Worm (Caenorhabditis elegans) whole organism, late embryonic: ENCODE measurements around the gene nhr-90.

ENCODE experiments used
- C08G9.2 ChIP-seq: sonication (generic microtip); optimal IDR thresholded peaks from 2 replicates; lab custom pipeline; 2016; ENCODE audit warnings: mild to moderate bottlenecking, missing genetic modification characterization, moderate library complexity, missing compliant biosample characterization
- F13H6.1 ChIP-seq: sonication (generic microtip); optimal IDR thresholded peaks from 2 replicates; lab custom pipeline; 2016; ENCODE audit warnings: missing genetic modification characterization, missing compliant biosample characterization
- Y22D7AL.16 ChIP-seq: sonication (generic microtip); optimal IDR thresholded peaks from 2 replicates; lab custom pipeline; 2016; ENCODE audit warnings: missing genetic modification characterization, missing compliant biosample characterization
- ceh-18 ChIP-seq: sonication (generic microtip); optimal IDR thresholded peaks from 2 replicates; lab custom pipeline; 2016; ENCODE audit warnings: missing genetic modification characterization, missing compliant biosample characterization
- ceh-19 ChIP-seq: fragments of 200-800 bp; sonication (Bioruptor generic); optimal IDR thresholded peaks from 2 replicates; lab custom pipeline; 2018; ENCODE audit warnings: mild to moderate bottlenecking, missing genetic modification characterization, missing compliant biosample characterization
- ceh-31 ChIP-seq: sonication (generic microtip); optimal IDR thresholded peaks from 2 replicates; lab custom pipeline; 2016; ENCODE audit warnings: missing genetic modification characterization, missing compliant biosample characterization
- ceh-34 ChIP-seq: sonication (generic microtip); optimal IDR thresholded peaks from 2 replicates; lab custom pipeline; 2016; ENCODE audit warnings: mild to moderate bottlenecking, missing genetic modification characterization, missing compliant biosample characterization
- ceh-45 ChIP-seq: fragments of 200-800 bp; sonication (Bioruptor generic); IDR thresholded peaks from 2 replicates; pipeline ENCODE4 v1.3.6; 2022; ENCODE audit warnings: missing genetic modification reagents, missing genetic modification characterization, missing compliant biosample characterization
- ceh-6 ChIP-seq: fragments of 200-800 bp; sonication (Bioruptor generic); optimal IDR thresholded peaks from 2 replicates; lab custom pipeline; 2018; ENCODE audit warnings: mild to moderate bottlenecking, missing genetic modification characterization, missing compliant biosample characterization
- che-1 ChIP-seq: sonication (generic microtip); optimal IDR thresholded peaks from 2 replicates; lab custom pipeline; 2016; ENCODE audit warnings: mild to moderate bottlenecking, missing genetic modification characterization, missing compliant biosample characterization
- elt-2 ChIP-seq: sonication (generic microtip); optimal IDR thresholded peaks from 2 replicates; lab custom pipeline; 2016; ENCODE audit warnings: missing genetic modification reagents, missing genetic modification characterization, missing compliant biosample characterization
- elt-4 ChIP-seq: sonication (generic microtip); optimal IDR thresholded peaks from 2 replicates; lab custom pipeline; 2016; ENCODE audit warnings: missing genetic modification characterization, missing compliant biosample characterization
- fax-1 ChIP-seq: sonication (generic microtip); optimal IDR thresholded peaks from 2 replicates; lab custom pipeline; 2016; ENCODE audit warnings: missing genotype, missing genetic modification characterization, missing compliant biosample characterization
- fkh-10 ChIP-seq: fragments of 150-350 bp; optimal IDR thresholded peaks from 2 replicates; lab custom pipeline; 2014; ENCODE audit warnings: missing biosample characterization, missing genetic modification reagents, missing genetic modification characterization
- hlh-13 ChIP-seq: fragments of 200-800 bp; sonication (Bioruptor generic); optimal IDR thresholded peaks from 2 replicates; lab custom pipeline; 2018; ENCODE audit warnings: mild to moderate bottlenecking, missing genetic modification characterization, missing compliant biosample characterization
- hlh-8 ChIP-seq: sonication (generic microtip); optimal IDR thresholded peaks from 2 replicates; lab custom pipeline; 2016; ENCODE audit warnings: missing genotype, missing genetic modification characterization, missing compliant biosample characterization
- lin-11 ChIP-seq: fragments of 200-800 bp; sonication (Bioruptor generic); optimal IDR thresholded peaks from 2 replicates; lab custom pipeline; 2018; ENCODE audit warnings: mild to moderate bottlenecking, missing genetic modification characterization, missing compliant biosample characterization
- mec-3 ChIP-seq: sonication (generic microtip); optimal IDR thresholded peaks from 2 replicates; lab custom pipeline; 2016; ENCODE audit warnings: borderline replicate concordance, missing genetic modification characterization, missing compliant biosample characterization
- nhr-232 ChIP-seq: sonication (generic microtip); optimal IDR thresholded peaks from 2 replicates; lab custom pipeline; 2016; ENCODE audit warnings: missing genetic modification characterization, missing compliant biosample characterization
- npax-4 ChIP-seq: sonication (generic microtip); optimal IDR thresholded peaks from 2 replicates; lab custom pipeline; 2016; ENCODE audit warnings: missing genetic modification characterization, missing compliant biosample characterization
- pag-3 ChIP-seq: sonication (generic microtip); optimal IDR thresholded peaks from 2 replicates; lab custom pipeline; 2016; ENCODE audit warnings: missing compliant biosample characterization, missing genetic modification characterization, borderline replicate concordance
- pax-1 ChIP-seq: fragments of 150-350 bp; optimal IDR thresholded peaks from 2 replicates; lab custom pipeline; 2014; ENCODE audit warnings: missing biosample characterization, missing genetic modification characterization
- pha-2 ChIP-seq: sonication (generic microtip); optimal IDR thresholded peaks from 2 replicates; lab custom pipeline; 2017; ENCODE audit warnings: mild to moderate bottlenecking, missing genetic modification characterization, missing compliant biosample characterization
- pqm-1 ChIP-seq: sonication (generic microtip); optimal IDR thresholded peaks from 2 replicates; lab custom pipeline; 2016; ENCODE audit warnings: missing genetic modification characterization, missing compliant biosample characterization
- rnt-1 ChIP-seq: sonication (generic microtip); optimal IDR thresholded peaks from 2 replicates; lab custom pipeline; 2016; ENCODE audit warnings: missing genetic modification characterization, missing compliant biosample characterization
- sdc-2 ChIP-seq: sonication (generic microtip); optimal IDR thresholded peaks from 2 replicates; lab custom pipeline; 2016; ENCODE audit warnings: missing genotype, missing genetic modification characterization, missing compliant biosample characterization
- sox-4 ChIP-seq: sonication (generic microtip); optimal IDR thresholded peaks from 2 replicates; lab custom pipeline; 2017; ENCODE audit warnings: mild to moderate bottlenecking, missing genetic modification characterization, inconsistent platforms, missing compliant biosample characterization
- syd-9 ChIP-seq: sonication (generic microtip); optimal IDR thresholded peaks from 2 replicates; lab custom pipeline; 2016; ENCODE audit warnings: mild to moderate bottlenecking, missing genetic modification characterization, moderate library complexity, missing compliant biosample characterization
- tbx-2 ChIP-seq: sonication (generic microtip); optimal IDR thresholded peaks from 2 replicates; lab custom pipeline; 2016; ENCODE audit warnings: missing genetic modification characterization, missing compliant biosample characterization
- ttx-3 ChIP-seq: sonication (generic microtip); optimal IDR thresholded peaks from 2 replicates; lab custom pipeline; 2016; ENCODE audit warnings: missing genetic modification reagents, missing genetic modification characterization, missing compliant biosample characterization
- unc-3 ChIP-seq, 2 experiments: fragments of 200-800 bp in 1 of 2; sonication (Bioruptor generic) in 1 of 2; sonication (generic microtip) in 1 of 2; conservative IDR thresholded peaks in 1 of 2; optimal IDR thresholded peaks in 1 of 2; 2 replicates each; pipeline versions ENCODE4 v1.3.6 to Lab custom; 2016 to 2022; ENCODE audit warnings: missing compliant biosample characterization in 2 of 2, missing genetic modification characterization in 2 of 2, missing genetic modification reagents in 1 of 2
- unc-42 ChIP-seq: sonication (generic microtip); optimal IDR thresholded peaks from 2 replicates; lab custom pipeline; 2016; ENCODE audit warnings: missing genotype, missing genetic modification characterization, missing compliant biosample characterization
- unc-86 ChIP-seq: sonication (generic microtip); optimal IDR thresholded peaks from 2 replicates; lab custom pipeline; 2016; ENCODE audit warnings: missing genetic modification characterization, missing compliant biosample characterization
- ztf-16 ChIP-seq: sonication (generic microtip); optimal IDR thresholded peaks from 2 replicates; lab custom pipeline; 2017; ENCODE audit warnings: missing genetic modification characterization, missing compliant biosample characterization

nhr-90 gene

DNA sequence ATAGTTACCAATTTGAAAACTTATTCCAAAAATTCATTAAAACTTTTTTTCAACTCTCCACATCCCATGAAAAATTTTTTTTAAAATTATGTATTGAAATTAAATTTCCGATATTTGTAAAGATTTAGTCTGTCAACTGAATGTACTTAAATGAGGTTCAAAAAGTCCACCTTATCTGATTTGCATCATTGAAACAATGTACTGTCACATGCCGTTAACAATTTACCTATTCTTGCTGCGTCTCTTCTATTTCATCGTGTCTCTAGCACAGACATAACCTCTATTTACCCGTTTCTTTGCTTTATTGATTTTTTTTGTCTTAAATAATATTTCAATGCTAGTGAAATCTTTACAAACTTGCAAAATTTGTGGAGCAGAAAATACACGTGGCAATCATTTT lies at the start of gene nhr-90:
Gene nhr-90, plus strand, starts transcription at position 296 of the 400 bp plus-strand sequence.
- TF ChIP-seq fkh-10 (GFP tag; lab: Kevin White, UChicago) (no peak), pqm-1 (no peak), syd-9 (tag; lab: Kevin White, UChicago) (no peak), sox-4 (tag; lab: Kevin White, UChicago) (no peak), tbx-2 (tag; lab: Kevin White, UChicago) (no peak), Y22D7AL.16 (tag; lab: Kevin White, UChicago) (no peak), pha-2 (tag; lab: Kevin White, UChicago) (no peak), ceh-45 (no peak)
- TF ChIP-seq, all 69 proteins: peak for 0

DNA sequence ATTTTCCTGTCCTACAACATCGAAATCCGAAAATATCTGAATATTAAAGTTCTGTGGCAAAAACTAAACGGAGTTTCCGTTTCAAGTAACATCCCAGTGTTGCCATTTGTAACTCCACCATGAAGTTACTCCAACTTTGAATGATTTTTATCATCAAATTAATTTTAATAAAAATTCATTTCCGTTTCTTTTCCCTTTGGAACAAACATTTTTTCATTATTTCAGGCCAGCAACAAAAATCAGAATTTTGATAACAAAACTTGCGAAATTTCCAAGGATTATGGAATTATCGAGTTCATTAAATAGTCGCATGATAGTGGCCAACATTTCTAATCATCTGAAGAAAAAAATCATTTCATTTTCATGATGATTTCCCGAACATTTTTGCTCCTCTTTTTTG lies 47.5 kb upstream of the nhr-90 start, which contains the start of gene C14C6.2:
Gene C14C6.2, plus strand, starts transcription at position 301 of the 400 bp plus-strand sequence.
- TF ChIP-seq ceh-18 (tag; lab: Kevin White, UChicago) (no peak), ceh-6 (GFP tag; lab: Kevin White, UChicago) (no peak), sox-4 (tag; lab: Kevin White, UChicago) (no peak)

DNA sequence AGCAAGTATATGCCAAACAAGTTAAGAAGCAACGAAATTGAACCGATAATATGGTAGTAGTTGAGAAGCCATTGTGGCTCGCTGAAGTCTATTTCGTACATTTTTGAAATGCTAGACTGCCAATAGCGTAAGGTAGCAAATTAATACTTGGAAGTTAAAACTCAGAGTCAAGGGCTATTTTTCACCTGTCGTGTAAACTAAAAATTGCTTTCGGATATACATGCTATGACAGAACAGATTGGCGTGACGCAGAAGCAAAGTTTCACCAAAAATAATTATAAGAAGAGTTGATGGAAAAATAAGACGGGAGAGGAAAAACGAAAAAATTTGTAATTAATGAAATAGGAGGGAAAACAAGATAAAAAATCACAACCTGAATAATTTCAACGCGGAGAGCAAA lies 44.3 kb upstream of the nhr-90 start, which contains the start of gene sri-73:
Gene sri-73, minus strand, starts transcription at position 101 of the 400 bp plus-strand sequence.
- no peak for TF ChIP-seq pax-1
- TF ChIP-seq unc-86 (tag; lab: Kevin White, UChicago), result no peak
- no peak for TF ChIP-seq ceh-34
- no peak for TF ChIP-seq pag-3
- no peak for TF ChIP-seq sdc-2 (tag; lab: Kevin White, UChicago)
- TF ChIP-seq unc-42, result no peak
- TF ChIP-seq ttx-3 (tag; lab: Kevin White, UChicago), result no peak
- TF ChIP-seq che-1 (tag; lab: Kevin White, UChicago), result no peak
- TF ChIP-seq nhr-232 (tag; lab: Kevin White, UChicago), result no peak
- no peak for TF ChIP-seq elt-2 (tag; lab: Kevin White, UChicago)
- TF ChIP-seq ceh-31, result no peak
- no peak for TF ChIP-seq ceh-19 (GFP tag; lab: Kevin White, UChicago)
- no peak for TF ChIP-seq pqm-1
- no peak for TF ChIP-seq ceh-18 (tag; lab: Kevin White, UChicago)
- no peak for TF ChIP-seq npax-4
- no peak for TF ChIP-seq ceh-6 (GFP tag; lab: Kevin White, UChicago)

DNA sequence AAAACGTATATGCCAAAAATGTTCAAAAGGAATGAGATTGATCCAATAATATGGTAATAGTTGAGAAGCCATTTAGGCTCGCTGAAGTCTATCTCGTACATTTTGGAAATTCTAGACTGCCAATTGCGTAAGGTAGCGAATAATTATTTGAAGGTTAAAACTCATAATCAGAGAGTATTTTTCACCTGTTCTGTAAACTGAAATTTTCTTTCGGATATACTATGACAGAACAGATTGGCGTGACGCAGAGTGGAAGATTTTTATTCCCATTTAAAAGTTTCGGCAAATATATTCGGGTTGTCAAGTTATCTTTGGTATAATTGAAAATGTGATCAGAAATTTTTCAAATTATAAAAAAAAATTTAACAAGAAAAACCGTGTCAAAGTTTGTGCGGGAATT lies 42.2 kb upstream of the nhr-90 start, which contains the start of gene sri-72:
Gene sri-72, minus strand, starts transcription at position 101 of the 400 bp plus-strand sequence.
- TF ChIP-seq lin-11 (tag; lab: Kevin White, UChicago), result no peak
- TF ChIP-seq mec-3 (tag; lab: Kevin White, UChicago), result no peak
- no peak for TF ChIP-seq hlh-8 (tag; lab: Kevin White, UChicago)
- TF ChIP-seq rnt-1 (tag; lab: Kevin White, UChicago), result no peak
- TF ChIP-seq hlh-13, result no peak
- TF ChIP-seq ceh-34, result no peak
- no peak for TF ChIP-seq C08G9.2
- TF ChIP-seq ztf-16, result no peak
- TF ChIP-seq unc-3 (GFP tag; conservative IDR thresholded peaks at IDR 0.05; lab: Robert Waterston, UW), result no peak
- no peak for TF ChIP-seq unc-3 (tag; optimal IDR thresholded peaks at IDR 0.05; lab: Kevin White, UChicago)

DNA sequence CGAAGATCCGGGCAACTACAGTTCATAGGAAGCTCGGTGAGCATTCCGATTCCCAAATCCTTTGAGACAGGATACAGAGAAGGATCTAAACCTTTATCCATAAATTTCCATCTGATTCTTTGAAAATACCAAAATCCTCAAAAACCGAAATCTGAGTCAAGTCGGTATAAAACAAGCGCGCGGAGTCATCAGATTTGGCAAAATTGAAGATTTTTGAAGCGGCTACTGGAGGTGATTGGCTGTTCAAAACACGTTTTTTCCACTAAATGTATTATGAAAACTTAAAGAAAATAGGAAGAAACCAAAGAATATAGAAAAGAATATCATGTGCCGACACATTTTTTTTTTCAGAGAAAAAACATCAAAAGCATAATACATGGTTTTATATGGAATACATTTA lies 35.7 kb upstream of the nhr-90 start, which contains the start of gene C14C6.13:
Gene C14C6.13, minus strand, starts transcription at position 101 of the 400 bp plus-strand sequence.
- TF ChIP-seq fax-1 (tag; lab: Kevin White, UChicago) (no peak), F13H6.1 (tag; lab: Kevin White, UChicago) (no peak), ceh-18 (tag; lab: Kevin White, UChicago) (no peak), elt-2 (tag; lab: Kevin White, UChicago) (no peak), elt-4 (tag; lab: Kevin White, UChicago) (no peak), rnt-1 (tag; lab: Kevin White, UChicago) (no peak)
